Fruit fly (Drosophila melanogaster): Measurements from ENCODE around the gene CG31111.
A peak's percentile ranks its signal among the peaks of the same experiment; 100 is the strongest.

The CG31111 gene

DNA sequence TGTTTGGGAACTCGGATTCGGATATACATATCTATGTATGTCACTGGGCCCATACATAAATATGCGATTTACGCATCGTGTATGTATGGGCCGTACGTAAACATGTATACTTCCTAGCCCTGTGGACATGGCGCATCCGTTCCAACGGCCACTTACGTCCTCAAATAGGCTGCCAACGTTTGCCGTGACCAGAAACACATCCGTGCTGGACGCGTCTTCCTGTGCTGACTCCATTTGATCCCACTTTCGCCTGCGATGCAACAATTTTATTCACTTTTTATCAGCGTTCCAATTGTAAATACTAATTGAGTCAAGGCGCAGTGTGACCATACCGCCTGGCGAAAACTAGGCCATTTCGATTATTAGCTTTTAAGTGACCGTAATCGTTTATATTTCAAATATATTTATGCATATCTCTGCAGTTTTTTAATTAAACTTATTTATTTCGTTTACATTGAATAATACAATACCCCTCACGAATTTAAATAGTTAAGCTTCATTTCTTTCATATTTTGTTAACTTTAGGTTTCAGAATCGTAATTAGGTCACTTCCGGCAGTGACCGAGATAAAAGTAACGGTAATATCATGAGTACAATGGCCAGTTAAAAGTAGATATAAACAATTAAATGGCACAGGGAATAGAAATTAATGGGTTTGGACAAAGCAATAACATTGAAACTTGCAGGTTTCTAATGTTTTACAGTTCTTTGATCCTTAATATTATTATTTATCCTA is 11.0 kb downstream of the CG31111 start, which contains the start of gene 5PtaseI (continued):
- TF ChIP-seq CG9797 (GFP tag; optimal IDR thresholded peaks at IDR 0.05) (peak; percentile 57), Eip74EF (GFP tag; optimal IDR thresholded peaks at IDR 0.05) (peak in 1 of 2 experiments; percentile 52), grau (tag; optimal IDR thresholded peaks at IDR 0.05) (peak; percentile 8), Tbp (GFP tag; optimal IDR thresholded peaks at IDR 0.05) (no peak), CG34376 (GFP tag; optimal IDR thresholded peaks at IDR 0.05) (peak; percentile 36), sug (tag; optimal IDR thresholded peaks at IDR 0.05) (peak; percentile 50), Deaf1 (tag; optimal IDR thresholded peaks at IDR 0.05) (no peak)

- TF ChIP-seq shn (GFP tag; optimal IDR thresholded peaks at IDR 0.05) (peak; percentile 16), Hr3 (GFP tag; optimal IDR thresholded peaks at IDR 0.05) (peak; percentile 40), CG15601 (tag; optimal IDR thresholded peaks at IDR 0.05) (no peak), CG12659 (GFP tag; optimal IDR thresholded peaks at IDR 0.05) (peak; percentile 75), CG1647 (GFP tag; optimal IDR thresholded peaks at IDR 0.05) (peak; percentile 18), CG2120 (GFP tag; optimal IDR thresholded peaks at IDR 0.05) (peak; percentile 81), CG12391 (tag; optimal IDR thresholded peaks at IDR 0.05) (no peak), fu2 (GFP tag; optimal IDR thresholded peaks at IDR 0.05) (peak; percentile 5), Opbp (GFP tag; IDR thresholded peaks at IDR 0.05; ENCODE audit: partially characterized antibody) (peak; percentile 74; the same call in 2 of the 3 replicates), dpn (GFP tag; optimal IDR thresholded peaks at IDR 0.05) (peak; percentile 47 to 54), vnd (GFP tag; IDR thresholded peaks at IDR 0.05; ENCODE audit: partially characterized antibody) (peak; percentile 83), row (GFP tag; IDR thresholded peaks at IDR 0.05) (peak; percentile 60), BEAF-32 (GFP tag; optimal IDR thresholded peaks at IDR 0.05) (peak; percentile 95), CG8290 (GFP tag; optimal IDR thresholded peaks at IDR 0.05) (peak; percentile 43), CG8290 (tag; optimal IDR thresholded peaks at IDR 0.05) (peak in 1 of 2 experiments; percentile 5), CG3726 (GFP tag; IDR thresholded peaks at IDR 0.05) (no peak), E2f1 (GFP tag; IDR thresholded peaks at IDR 0.05) (no peak), Scr (GFP tag; IDR thresholded peaks at IDR 0.05; ENCODE audit: partially characterized antibody) (peak; percentile 91), psq (GFP tag; optimal IDR thresholded peaks at IDR 0.05) (peak; percentile 49), bigmax (GFP tag; optimal IDR thresholded peaks at IDR 0.05) (no peak), CG34224 (GFP tag; IDR thresholded peaks at IDR 0.05; ENCODE audit: partially characterized antibody) (peak; percentile 80), zf30C (GFP tag; optimal IDR thresholded peaks at IDR 0.05) (no peak), Lhr (GFP tag; optimal IDR thresholded peaks at IDR 0.05) (peak; percentile 48), chm (GFP tag; IDR thresholded peaks at IDR 0.05) (0 out of 2 replicates have a peak, but pooled peaks have one; percentile 13), Nf-YC (tag; optimal IDR thresholded peaks at IDR 0.05) (no peak), CG3407 (GFP tag; optimal IDR thresholded peaks at IDR 0.05) (no peak), cg (GFP tag; optimal IDR thresholded peaks at IDR 0.05) (peak; percentile 96), CG4617 (GFP tag; optimal IDR thresholded peaks at IDR 0.05; ENCODE audit: borderline replicate concordance) (peak; percentile 78), esg (GFP tag; conservative IDR thresholded peaks at IDR 0.05) (no peak), CG7839 (tag; optimal IDR thresholded peaks at IDR 0.05) (no peak), nmo (GFP tag; optimal IDR thresholded peaks at IDR 0.05) (peak; percentile 81), emc (GFP tag; optimal IDR thresholded peaks at IDR 0.05) (no peak), CG9932 (GFP tag; IDR thresholded peaks at IDR 0.05) (no peak), lola (GFP tag; optimal IDR thresholded peaks at IDR 0.05) (peak in 1 of 3 experiments; percentile 27), salm (tag; optimal IDR thresholded peaks at IDR 0.05) (no peak), Ets65A (GFP tag) (peak; percentile 93), stwl (tag; optimal IDR thresholded peaks at IDR 0.05) (peak; percentile 54), sens (GFP tag) (peak; percentile 79), ab (GFP tag; optimal IDR thresholded peaks at IDR 0.05) (no peak), CG18599 (GFP tag; optimal IDR thresholded peaks at IDR 0.05) (no peak)
These were observed 16.9 kb downstream of the CG31111 start, which contains the start of the genes Ythdf and bai for dm6 chr3R:25039028-25039476. Gene Ythdf, minus strand, starts transcription at chr3R:25039249. Gene bai, plus strand, starts transcription at chr3R:25039374.
